Fruit fly (Drosophila melanogaster) whole organism, embryonic: ENCODE measurements around the gene eya.

Source experiments
- B-H1 ChIP-seq: fragments of 200-800 bp; sonication (Bioruptor generic); IDR thresholded peaks from 3 replicates; pipeline ENCODE4 v1.3.6; 2022; ENCODE audit warnings: missing biosample characterization, missing genetic modification characterization
- Bgb ChIP-seq: fragments of 200-800 bp; sonication (Bioruptor generic); IDR thresholded peaks from 2 replicates; pipeline ENCODE4 v1.3.6; 2022; ENCODE audit warnings: missing biosample characterization, missing genetic modification characterization; ENCODE audit not compliant: partially characterized antibody
- CG10321 ChIP-seq: fragments of 200-800 bp; sonication (Bioruptor generic); IDR thresholded peaks from 2 replicates; pipeline ENCODE4 v1.3.6; 2022; ENCODE audit warnings: missing biosample characterization, missing genetic modification characterization
- CG10431 ChIP-seq: fragments of 200-800 bp; sonication (Bioruptor generic); optimal IDR thresholded peaks from 3 replicates; lab custom pipeline; 2018; ENCODE audit warnings: missing biosample characterization, mild to moderate bottlenecking, missing genetic modification characterization
- CG10959 ChIP-seq: fragments of 200-800 bp; sonication (Bioruptor generic); IDR thresholded peaks from 2 replicates; pipeline ENCODE4 v1.3.6; 2022; ENCODE audit warnings: missing biosample characterization, missing genetic modification characterization
- CG11247 ChIP-seq: fragments of 200-800 bp; sonication (Bioruptor generic); IDR thresholded peaks from 2 replicates; pipeline ENCODE4 v1.3.6; 2022; ENCODE audit warnings: missing biosample characterization, missing genetic modification characterization
- CG11456 ChIP-seq: fragments of 200-800 bp; sonication (Bioruptor generic); IDR thresholded peaks from 3 replicates; pipeline ENCODE4 v1.3.6; 2022; ENCODE audit warnings: missing biosample characterization, missing genetic modification characterization
- CG13775 ChIP-seq: fragments of 200-800 bp; sonication (Bioruptor generic); optimal IDR thresholded peaks from 3 replicates; lab custom pipeline; 2017; ENCODE audit warnings: missing biosample characterization, mild to moderate bottlenecking, missing genetic modification characterization
- CG16813 ChIP-seq: fragments of 200-800 bp; sonication (Bioruptor generic); IDR thresholded peaks from 3 replicates; pipeline ENCODE4 v1.3.6; 2022; ENCODE audit warnings: missing biosample characterization, missing genetic modification characterization; ENCODE audit not compliant: partially characterized antibody
- CG2116 ChIP-seq: fragments of 200-800 bp; sonication (Bioruptor generic); optimal IDR thresholded peaks from 3 replicates; lab custom pipeline; 2018; ENCODE audit warnings: missing biosample characterization, mild to moderate bottlenecking, missing genetic modification characterization
- CG2120 ChIP-seq: fragments of 200-800 bp; sonication (Bioruptor generic); optimal IDR thresholded peaks from 3 replicates; lab custom pipeline; 2016; ENCODE audit warnings: missing biosample characterization, missing genetic modification characterization
- CG2129 ChIP-seq: fragments of 200-800 bp; sonication (Bioruptor generic); IDR thresholded peaks from 2 replicates; pipeline ENCODE4 v1.3.6; 2022; ENCODE audit warnings: missing biosample characterization, missing genetic modification characterization; ENCODE audit not compliant: partially characterized antibody
- CG3281 ChIP-seq: fragments of 200-800 bp; sonication (Bioruptor generic); optimal IDR thresholded peaks from 3 replicates; lab custom pipeline; 2017; ENCODE audit warnings: missing biosample characterization, mild to moderate bottlenecking, missing genetic modification characterization
- CG42726 ChIP-seq: fragments of 200-800 bp; sonication (Bioruptor generic); IDR thresholded peaks from 2 replicates; pipeline ENCODE4 v1.3.6; 2022; ENCODE audit warnings: missing biosample characterization, missing genetic modification characterization; ENCODE audit not compliant: partially characterized antibody
- CG4730 ChIP-seq: fragments of 200-800 bp; sonication (Bioruptor generic); IDR thresholded peaks from 2 replicates; pipeline ENCODE4 v1.3.6; 2022; ENCODE audit warnings: missing biosample characterization, missing genetic modification characterization
- CG7357 ChIP-seq: fragments of 200-800 bp; sonication (Bioruptor generic); IDR thresholded peaks from 3 replicates; pipeline ENCODE4 v1.3.6; 2022; ENCODE audit warnings: missing biosample characterization, missing genetic modification characterization
- CoRest ChIP-seq: fragments of 200-800 bp; sonication (Bioruptor generic); optimal IDR thresholded peaks from 3 replicates; lab custom pipeline; 2018; ENCODE audit warnings: missing biosample characterization, mild to moderate bottlenecking, missing genetic modification characterization, moderate library complexity
- Dek ChIP-seq: fragments of 200-800 bp; sonication (Bioruptor generic); optimal IDR thresholded peaks from 3 replicates; lab custom pipeline; 2019; ENCODE audit warnings: missing biosample characterization, mild to moderate bottlenecking, missing genetic modification characterization, moderate library complexity
- Dip3 ChIP-seq: fragments of 200-800 bp; sonication (Bioruptor generic); optimal IDR thresholded peaks from 3 replicates; lab custom pipeline; 2016; ENCODE audit warnings: missing biosample characterization, missing genetic modification characterization
- ERR ChIP-seq: fragments of 200-800 bp; sonication (Bioruptor generic); optimal IDR thresholded peaks from 2 replicates; lab custom pipeline; 2016; ENCODE audit warnings: missing biosample characterization, missing genetic modification characterization
- Ets97D ChIP-seq: fragments of 200-800 bp; sonication (Bioruptor generic); optimal IDR thresholded peaks from 3 replicates; lab custom pipeline; 2016; ENCODE audit warnings: missing biosample characterization, missing genetic modification characterization
- Gug ChIP-seq: fragments of 200-800 bp; sonication (Bioruptor generic); IDR thresholded peaks from 4 replicates; pipeline ENCODE4 v1.3.6; 2022; ENCODE audit warnings: missing biosample characterization, missing genetic modification characterization
- Hmx ChIP-seq: fragments of 200-800 bp; sonication (Bioruptor generic); optimal IDR thresholded peaks from 2 replicates; lab custom pipeline; 2016; ENCODE audit warnings: missing biosample characterization, missing genetic modification characterization
- Hr39 ChIP-seq: fragments of >200 bp; optimal IDR thresholded peaks from 2 replicates; lab custom pipeline; 2017
- Oaz ChIP-seq: fragments of 200-800 bp; sonication (Bioruptor generic); IDR thresholded peaks from 2 replicates; pipeline ENCODE4 v1.3.6; 2022; ENCODE audit warnings: missing biosample characterization, missing genetic modification characterization
- Optix ChIP-seq: fragments of 200-800 bp; sonication (Bioruptor generic); IDR thresholded peaks from 3 replicates; pipeline ENCODE4 v1.3.6; 2022; ENCODE audit warnings: missing biosample characterization, missing genetic modification characterization
- Sin3A ChIP-seq: fragments of >200 bp; optimal IDR thresholded peaks from 2 replicates; lab custom pipeline; 2018
- Sry-δ ChIP-seq: fragments of 200-800 bp; sonication (Bioruptor generic); optimal IDR thresholded peaks from 2 replicates; lab custom pipeline; 2016; ENCODE audit warnings: missing biosample characterization, missing genetic modification characterization
- Taf1 ChIP-seq: fragments of 200-800 bp; sonication (Bioruptor generic); IDR thresholded peaks from 2 replicates; pipeline ENCODE4 v1.3.6; 2022; ENCODE audit warnings: missing biosample characterization, missing genetic modification characterization
- az2 ChIP-seq: fragments of 200-800 bp; sonication (Bioruptor generic); optimal IDR thresholded peaks from 3 replicates; lab custom pipeline; 2016; ENCODE audit warnings: missing biosample characterization, missing genetic modification characterization
- bsh ChIP-seq, 2 experiments: fragments of 200-800 bp; sonication (Bioruptor generic); optimal IDR thresholded peaks; 2 replicates each; lab custom pipeline; 2017 to 2018; ENCODE audit warnings: mild to moderate bottlenecking in 2 of 2, missing biosample characterization in 2 of 2, missing genetic modification characterization in 2 of 2, moderate library complexity in 1 of 2
- btn ChIP-seq: fragments of 200-800 bp; sonication (Bioruptor generic); optimal IDR thresholded peaks from 2 replicates; lab custom pipeline; 2016; ENCODE audit warnings: missing biosample characterization, missing genetic modification characterization
- croc ChIP-seq: fragments of 200-800 bp; sonication (Bioruptor generic); conservative IDR thresholded peaks from 3 replicates; pipeline ENCODE4 v1.3.6; 2022; ENCODE audit warnings: missing biosample characterization, missing genetic modification characterization
- crol ChIP-seq: fragments of 200-800 bp; sonication (Bioruptor generic); IDR thresholded peaks from 2 replicates; pipeline ENCODE4 v1.3.6; 2022; ENCODE audit warnings: missing biosample characterization, missing genetic modification characterization
- emc ChIP-seq: fragments of 200-800 bp; sonication (Bioruptor generic); optimal IDR thresholded peaks from 2 replicates; lab custom pipeline; 2016; ENCODE audit warnings: missing biosample characterization, missing genetic modification characterization
- fd64A ChIP-seq: fragments of 200-800 bp; sonication (Bioruptor generic); optimal IDR thresholded peaks from 3 replicates; lab custom pipeline; 2018; ENCODE audit warnings: missing biosample characterization, mild to moderate bottlenecking, missing genetic modification characterization
- ham ChIP-seq: fragments of 200-800 bp; sonication (Bioruptor generic); IDR thresholded peaks from 2 replicates; pipeline ENCODE4 v1.3.6; 2022; ENCODE audit warnings: missing biosample characterization, missing genetic modification characterization
- lov ChIP-seq, 2 experiments: fragments of 200-800 bp in 1 of 2; fragments of >200 bp in 1 of 2; sonication (Bioruptor generic) in 1 of 2; IDR thresholded peaks in 1 of 2; optimal IDR thresholded peaks in 1 of 2; 2 replicates in 1 of 2; 3 replicates in 1 of 2; pipeline versions ENCODE4 v1.3.6 to Lab custom; 2017 to 2022; ENCODE audit warnings: missing biosample characterization in 1 of 2, missing genetic modification characterization in 1 of 2
- mam ChIP-seq: fragments of 200-800 bp; sonication (Bioruptor generic); optimal IDR thresholded peaks from 3 replicates; lab custom pipeline; 2016; ENCODE audit warnings: missing biosample characterization, missing genetic modification characterization
- pan ChIP-seq, 4 experiments: fragments of >200 bp in 3 of 4; fragments of 200-800 bp in 1 of 4; sonication (Bioruptor generic) in 1 of 4; optimal IDR thresholded peaks in 3 of 4; IDR thresholded peaks in 1 of 4; 2 replicates each; pipeline versions ENCODE4 v1.3.6 to Lab custom; 2017 to 2022; ENCODE audit warnings: missing biosample characterization in 2 of 4, missing genetic modification characterization in 2 of 4, mixed read lengths in 1 of 4
- pzg ChIP-seq: fragments of 200-800 bp; sonication (Bioruptor generic); optimal IDR thresholded peaks from 3 replicates; lab custom pipeline; 2018; ENCODE audit warnings: missing biosample characterization, mild to moderate bottlenecking, missing genetic modification characterization, moderate library complexity
- repo ChIP-seq: fragments of 200-800 bp; sonication (Bioruptor generic); optimal IDR thresholded peaks from 2 replicates; lab custom pipeline; 2016; ENCODE audit warnings: missing biosample characterization, missing genetic modification characterization
- rib ChIP-seq: fragments of 200-800 bp; sonication (Bioruptor generic); IDR thresholded peaks from 2 replicates; pipeline ENCODE4 v1.3.6; 2022; ENCODE audit warnings: missing biosample characterization, missing genetic modification characterization
- scrt ChIP-seq: fragments of 200-800 bp; sonication (Bioruptor generic); optimal IDR thresholded peaks from 2 replicates; lab custom pipeline; 2018; ENCODE audit warnings: missing biosample characterization, mild to moderate bottlenecking, missing genetic modification characterization, moderate library complexity
- ssp ChIP-seq: fragments of 200-800 bp; sonication (Bioruptor generic); IDR thresholded peaks from 2 replicates; pipeline ENCODE4 v1.3.6; 2022; ENCODE audit warnings: missing biosample characterization, missing genetic modification characterization
- sug ChIP-seq: fragments of 200-800 bp; optimal IDR thresholded peaks from 2 replicates; lab custom pipeline; 2019; ENCODE audit warnings: missing biosample characterization, mild to moderate bottlenecking, missing genetic modification characterization, moderate library complexity
- twi ChIP-seq: fragments of 200-800 bp; optimal IDR thresholded peaks from 2 replicates; lab custom pipeline; 2019; ENCODE audit warnings: missing biosample characterization, mild to moderate bottlenecking, missing genetic modification characterization, moderate library complexity
- wdn ChIP-seq: fragments of 200-800 bp; sonication (Bioruptor generic); IDR thresholded peaks from 2 replicates; pipeline ENCODE4 v1.3.6; 2022; ENCODE audit warnings: missing biosample characterization, missing genetic modification characterization

eya gene

DNA sequence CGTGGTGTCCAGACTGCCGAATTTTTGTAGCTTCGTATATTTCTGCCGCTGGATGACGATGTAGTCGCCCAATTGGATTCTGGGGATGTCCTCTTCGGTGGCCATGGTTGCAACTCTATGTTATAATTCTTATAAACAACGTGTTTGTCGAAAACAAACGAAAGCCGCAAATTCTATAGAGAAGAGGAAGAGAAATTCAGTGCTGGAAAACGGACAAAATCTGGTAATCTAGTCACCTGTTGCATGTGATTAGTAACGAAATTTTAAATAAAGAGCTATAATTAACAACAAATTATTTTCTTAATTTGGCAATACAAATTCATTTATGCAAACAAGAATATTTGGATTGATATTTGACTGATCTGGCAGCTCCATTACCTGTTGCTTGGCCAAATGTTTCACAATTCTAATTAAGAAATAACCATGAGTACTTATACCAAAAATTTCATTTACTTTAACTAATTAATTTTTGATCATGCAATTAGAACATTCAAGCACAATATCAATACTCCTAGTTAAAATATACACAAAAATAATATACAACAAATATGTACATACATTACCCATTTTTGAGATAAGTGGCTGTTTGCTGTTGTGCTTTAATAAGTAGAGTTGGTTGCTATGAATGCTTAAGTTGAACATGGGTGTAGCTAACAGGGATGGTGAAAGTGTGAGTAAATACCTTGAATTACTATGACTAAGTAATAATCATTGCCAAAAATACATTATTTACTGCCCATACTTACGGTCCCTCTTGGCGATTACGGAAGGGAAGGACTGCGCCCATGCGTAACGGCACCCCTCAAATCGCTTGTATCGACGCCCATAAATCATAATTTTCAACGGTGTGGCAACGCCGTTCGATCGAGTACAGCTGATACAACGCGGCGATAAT, 14.9 kb upstream of the eya start, which contains the start of the genes Trmt6 and Ent2 (continued):
- TF ChIP-seq btn (GFP tag; lab: Kevin White, UChicago) (peak; percentile 91), emc (GFP tag; lab: Kevin White, UChicago) (peak; percentile 94), az2 (GFP tag; lab: Kevin White, UChicago) (peak; percentile 96), CG10959 (GFP tag; lab: Robert Waterston, UW) (peak; percentile 94), CG10321 (GFP tag; lab: Robert Waterston, UW) (peak; percentile 80), CG10431 (peak; percentile 65), ssp (GFP tag; lab: Robert Waterston, UW) (peak; percentile 91), Sin3A (lab: Kevin White, UChicago) (peak; percentile 2), Taf1 (GFP tag; lab: Robert Waterston, UW) (peak; percentile 96), CG3281 (GFP tag; lab: Kevin White, UChicago) (peak; percentile 93), CG7357 (GFP tag; lab: Robert Waterston, UW) (peak; percentile 94), pzg (peak; percentile 54), rib (GFP tag; lab: Robert Waterston, UW) (peak; percentile 95), Sry-δ (GFP tag; lab: Kevin White, UChicago) (peak; percentile 68), CG2129 (GFP tag; lab: Robert Waterston, UW) (no peak), ham (GFP tag; lab: Robert Waterston, UW) (peak; percentile 88), Bgb (peak; percentile 31; the same call in 1 of the 2 replicates), Dip3 (GFP tag; lab: Kevin White, UChicago) (peak; percentile 97), CG4730 (peak; percentile 97), Dek (peak; percentile 90), mam (GFP tag; lab: Kevin White, UChicago) (peak; percentile 98), B-H1 (peak; percentile 97), Hmx (GFP tag; lab: Kevin White, UChicago) (peak; percentile 89), CG11456 (GFP tag; lab: Robert Waterston, UW) (peak; percentile 99), Oaz (GFP tag; lab: Robert Waterston, UW) (peak; percentile 96), CG42726 (GFP tag; lab: Robert Waterston, UW) (no peak), fd64A (GFP tag; lab: Kevin White, UChicago) (peak; percentile 86), CoRest (tag; lab: Kevin White, UChicago) (peak; percentile 96), CG2120 (peak; percentile 98), sug (tag; lab: Kevin White, UChicago) (peak; percentile 91), CG13775 (peak; percentile 93), crol (GFP tag; lab: Robert Waterston, UW) (peak; percentile 69), CG11247 (GFP tag; lab: Robert Waterston, UW) (peak; percentile 97), Ets97D (GFP tag; lab: Kevin White, UChicago) (peak; percentile 88), Optix (GFP tag; lab: Robert Waterston, UW) (peak; percentile 97), Gug (peak; percentile 99), scrt (GFP tag; lab: Kevin White, UChicago) (peak; percentile 96), croc (GFP tag; lab: Robert Waterston, UW) (peak; percentile 92), repo (GFP tag; lab: Kevin White, UChicago) (peak; percentile 93), Hr39 (lab: Kevin White, UChicago) (no peak), lov (optimal IDR thresholded peaks at IDR 0.05; lab: Kevin White, UChicago) (no peak), lov (GFP tag; IDR thresholded peaks at IDR 0.05; lab: Robert Waterston, UW) (peak; percentile 98), CG16813 (no peak), ERR (GFP tag; lab: Kevin White, UChicago) (peak; percentile 96), CG2116 (peak; percentile 68), wdn (GFP tag; lab: Robert Waterston, UW) (peak; percentile 97), pan (optimal IDR thresholded peaks at IDR 0.05; lab: Kevin White, UChicago) (no peak), pan (GFP tag; optimal IDR thresholded peaks at IDR 0.05 in 1 of 2, IDR thresholded peaks at IDR 0.05 in 1 of 2) (peak in 1 of 2 experiments; percentile 98), twi (tag; lab: Kevin White, UChicago) (peak; percentile 82), bsh (GFP tag; optimal IDR thresholded peaks at IDR 0.05; lab: Kevin White, UChicago) (peak; percentile 79 to 96)
